Worm (Caenorhabditis elegans) whole organism, L2 larva: ENCODE results near the gene aat-7.

Experiments
- C34F6.9 ChIP-seq: fragments of 150-350 bp; optimal IDR thresholded peaks from 2 replicates; lab custom pipeline; 2014; ENCODE audit warnings: missing biosample characterization, missing genetic modification characterization
- F13H6.1 ChIP-seq: sonication (generic microtip); optimal IDR thresholded peaks from 2 replicates; lab custom pipeline; 2016; ENCODE audit warnings: missing genetic modification characterization, missing compliant biosample characterization
- R02D3.7 ChIP-seq: fragments of 150-350 bp; optimal IDR thresholded peaks from 2 replicates; lab custom pipeline; 2014; ENCODE audit warnings: missing biosample characterization, missing genetic modification characterization
- Y55F3AM.14 ChIP-seq: fragments of 200-800 bp; sonication (Bioruptor generic); optimal IDR thresholded peaks from 2 replicates; lab custom pipeline; 2018; ENCODE audit warnings: mild to moderate bottlenecking, missing genetic modification characterization, missing compliant biosample characterization
- ZK546.5 ChIP-seq: sonication (generic microtip); optimal IDR thresholded peaks from 2 replicates; lab custom pipeline; 2017; ENCODE audit warnings: missing biosample characterization, missing genetic modification characterization
- alr-1 ChIP-seq: fragments of 150-350 bp; optimal IDR thresholded peaks from 2 replicates; lab custom pipeline; 2014; ENCODE audit warnings: missing biosample characterization, missing genetic modification characterization
- aly-2 ChIP-seq: fragments of 150-350 bp; optimal IDR thresholded peaks from 2 replicates; lab custom pipeline; 2014; ENCODE audit warnings: missing biosample characterization, missing genetic modification characterization
- blmp-1 ChIP-seq: sonication (generic microtip); optimal IDR thresholded peaks from 2 replicates; lab custom pipeline; 2017; ENCODE audit warnings: missing genetic modification characterization, mild to moderate bottlenecking, missing compliant biosample characterization, antibody characterized with exemption, moderate library complexity; ENCODE audit not compliant: insufficient read depth
- ceh-16 ChIP-seq: fragments of 150-350 bp; optimal IDR thresholded peaks from 2 replicates; lab custom pipeline; 2014; ENCODE audit warnings: missing biosample characterization, missing genetic modification characterization
- ceh-82 ChIP-seq: fragments of 150-350 bp; optimal IDR thresholded peaks from 2 replicates; lab custom pipeline; 2014; ENCODE audit warnings: missing biosample characterization, missing genetic modification characterization
- crh-2 ChIP-seq: sonication (generic microtip); optimal IDR thresholded peaks from 2 replicates; lab custom pipeline; 2017; ENCODE audit warnings: missing biosample characterization, missing genetic modification characterization
- dmd-4 ChIP-seq: sonication (generic microtip); optimal IDR thresholded peaks from 2 replicates; lab custom pipeline; 2017; ENCODE audit warnings: missing biosample characterization, missing genetic modification characterization
- egl-27 ChIP-seq: sonication (generic microtip); optimal IDR thresholded peaks from 3 replicates; lab custom pipeline; 2017; ENCODE audit warnings: missing biosample characterization, missing genetic modification reagents, missing genetic modification characterization
- fos-1 ChIP-seq: fragments of 150-350 bp; optimal IDR thresholded peaks from 2 replicates; lab custom pipeline; 2014; ENCODE audit warnings: missing biosample characterization, missing genetic modification characterization
- gmeb-1 ChIP-seq: fragments of 150-350 bp; optimal IDR thresholded peaks from 2 replicates; lab custom pipeline; 2014; ENCODE audit warnings: missing biosample characterization, missing genetic modification characterization
- lin-13 ChIP-seq: fragments of 150-350 bp; optimal IDR thresholded peaks from 2 replicates; lab custom pipeline; 2014; ENCODE audit warnings: missing biosample characterization, missing genetic modification reagents, missing genetic modification characterization
- lin-39 ChIP-seq: fragments of 150-350 bp; optimal IDR thresholded peaks from 2 replicates; lab custom pipeline; 2014; ENCODE audit warnings: missing biosample characterization, missing genetic modification reagents, missing genetic modification characterization
- lsy-2 ChIP-seq, 2 experiments: fragments of 150-350 bp in 1 of 2; sonication (generic microtip) in 1 of 2; optimal IDR thresholded peaks; 2 replicates each; lab custom pipeline; 2014 to 2017; ENCODE audit warnings: missing biosample characterization in 2 of 2, missing genetic modification characterization in 2 of 2
- mab-5 ChIP-seq: fragments of 150-350 bp; optimal IDR thresholded peaks from 2 replicates; lab custom pipeline; 2014; ENCODE audit warnings: missing biosample characterization, missing genetic modification characterization
- mbf-1 ChIP-seq: sonication (generic microtip); optimal IDR thresholded peaks from 2 replicates; lab custom pipeline; 2017; ENCODE audit warnings: missing biosample characterization, missing genetic modification characterization
- mdl-1 ChIP-seq, 2 experiments: fragments of 150-350 bp in 1 of 2; sonication (generic microtip) in 1 of 2; optimal IDR thresholded peaks; 2 replicates each; lab custom pipeline; 2017; ENCODE audit warnings: missing biosample characterization in 2 of 2, missing genetic modification characterization in 2 of 2
- nhr-10 ChIP-seq: sonication (generic microtip); optimal IDR thresholded peaks from 2 replicates; lab custom pipeline; 2017; ENCODE audit warnings: missing biosample characterization, missing genetic modification characterization
- nhr-11 ChIP-seq: fragments of 150-350 bp; optimal IDR thresholded peaks from 2 replicates; lab custom pipeline; 2014; ENCODE audit warnings: missing biosample characterization, missing genetic modification characterization
- nhr-12 ChIP-seq: fragments of 150-350 bp; optimal IDR thresholded peaks from 2 replicates; lab custom pipeline; 2014; ENCODE audit warnings: missing biosample characterization, missing genetic modification characterization
- nhr-129 ChIP-seq: fragments of 150-350 bp; optimal IDR thresholded peaks from 2 replicates; lab custom pipeline; 2014; ENCODE audit warnings: missing biosample characterization, missing genetic modification characterization
- nhr-21 ChIP-seq: fragments of 150-350 bp; optimal IDR thresholded peaks from 2 replicates; lab custom pipeline; 2014; ENCODE audit warnings: missing biosample characterization, missing genetic modification characterization
- nhr-23 ChIP-seq: fragments of 150-350 bp; optimal IDR thresholded peaks from 2 replicates; lab custom pipeline; 2014; ENCODE audit warnings: missing biosample characterization, missing genetic modification reagents, missing genetic modification characterization
- nhr-6 ChIP-seq: fragments of 150-350 bp; optimal IDR thresholded peaks from 2 replicates; lab custom pipeline; 2014; ENCODE audit warnings: missing biosample characterization, missing genetic modification characterization
- nhr-77 ChIP-seq: fragments of 150-350 bp; optimal IDR thresholded peaks from 2 replicates; lab custom pipeline; 2014; ENCODE audit warnings: missing biosample characterization, missing genetic modification characterization
- peb-1 ChIP-seq: fragments of 150-350 bp; optimal IDR thresholded peaks from 2 replicates; lab custom pipeline; 2014; ENCODE audit warnings: missing biosample characterization, missing genetic modification characterization
- sem-4 ChIP-seq: fragments of 150-350 bp; optimal IDR thresholded peaks from 2 replicates; lab custom pipeline; 2014; ENCODE audit warnings: missing biosample characterization, missing genetic modification reagents, missing genetic modification characterization
- skn-1 ChIP-seq: sonication (generic microtip); optimal IDR thresholded peaks from 2 replicates; lab custom pipeline; 2017; ENCODE audit warnings: missing biosample characterization, missing genetic modification characterization
- sma-3 ChIP-seq: sonication (generic microtip); optimal IDR thresholded peaks from 2 replicates; lab custom pipeline; 2016; ENCODE audit warnings: missing genetic modification reagents, missing genetic modification characterization, missing compliant biosample characterization
- sma-9 ChIP-seq, 2 experiments: fragments of 150-350 bp in 1 of 2; sonication (generic microtip) in 1 of 2; optimal IDR thresholded peaks; 2 replicates each; lab custom pipeline; 2014 to 2016; ENCODE audit warnings: missing genetic modification characterization in 2 of 2, mild to moderate bottlenecking in 1 of 2, missing biosample characterization in 1 of 2, missing compliant biosample characterization in 1 of 2, missing genetic modification reagents in 1 of 2, moderate library complexity in 1 of 2
- snpc-4 ChIP-seq: fragments of 150-350 bp; optimal IDR thresholded peaks from 2 replicates; lab custom pipeline; 2014; ENCODE audit warnings: missing biosample characterization, missing genetic modification characterization
- unc-55 ChIP-seq: fragments of 150-350 bp; sonication (generic microtip); optimal IDR thresholded peaks from 3 replicates; lab custom pipeline; 2014; ENCODE audit warnings: missing biosample characterization, missing genetic modification reagents, missing genetic modification characterization
- unc-62 ChIP-seq: fragments of 150-350 bp; optimal IDR thresholded peaks from 2 replicates; lab custom pipeline; 2014; ENCODE audit warnings: missing biosample characterization, missing genetic modification reagents, missing genetic modification characterization
- ztf-1 ChIP-seq: fragments of 200-800 bp; sonication (Bioruptor generic); conservative IDR thresholded peaks from 2 replicates; pipeline ENCODE4 v1.3.6; 2022; ENCODE audit warnings: missing genetic modification characterization, missing compliant biosample characterization
- ztf-11 ChIP-seq: sonication (generic microtip); optimal IDR thresholded peaks from 2 replicates; lab custom pipeline; 2017; ENCODE audit warnings: missing biosample characterization, missing genetic modification characterization
- ztf-4 ChIP-seq: fragments of 150-350 bp; optimal IDR thresholded peaks from 2 replicates; lab custom pipeline; 2014; ENCODE audit warnings: missing biosample characterization, missing genetic modification characterization

Gene aat-7

ce11 chrII:1400105-1400504, 13.4 kb downstream of the aat-7 start, which contains the start of gene F54D12.1:
F54D12.1 (plus strand) TSS chrII:1400405.
- no peak for TF ChIP-seq crh-2 (tag; lab: Kevin White, UChicago)
- no peak for TF ChIP-seq ztf-1 (GFP tag; lab: Robert Waterston, UW)
- TF ChIP-seq snpc-4 (tag; lab: Kevin White, UChicago) = no peak
- no peak for TF ChIP-seq nhr-6 (tag; lab: Kevin White, UChicago)
- TF ChIP-seq ztf-4 = no peak
- TF ChIP-seq ceh-16 = no peak

- TF ChIP-seq dmd-4 (tag; lab: Kevin White, UChicago) = no peak
- no peak for TF ChIP-seq nhr-10 (tag; lab: Kevin White, UChicago)
- no peak for TF ChIP-seq fos-1
- no peak for TF ChIP-seq nhr-129 (tag; lab: Kevin White, UChicago)
Measured at ce11 chrII:1401474-1401873, 14.8 kb downstream of the aat-7 start, which contains the start of gene Y51H7C.8. Y51H7C.8 (plus strand) TSS chrII:1401774.

- TF ChIP-seq nhr-77 (no peak), snpc-4 (tag; lab: Kevin White, UChicago) (peak; percentile 8), lsy-2 (tag; optimal IDR thresholded peaks at IDR 0.05; lab: Kevin White, UChicago) (peak in 1 of 2 experiments; percentile 75), lin-39 (tag; lab: Kevin White, UChicago) (no peak), nhr-12 (tag; lab: Kevin White, UChicago) (no peak), unc-62 (GFP tag; lab: Kevin White, UChicago) (no peak), ZK546.5 (no peak), blmp-1 (no peak), nhr-129 (tag; lab: Kevin White, UChicago) (no peak), unc-55 (GFP tag; lab: Kevin White, UChicago) (peak; percentile 72), crh-2 (tag; lab: Kevin White, UChicago) (no peak), aly-2 (tag; lab: Kevin White, UChicago) (no peak), sem-4 (tag; lab: Kevin White, UChicago) (no peak), F13H6.1 (tag; lab: Kevin White, UChicago) (peak; percentile 46), ztf-1 (GFP tag; lab: Robert Waterston, UW) (no peak), mbf-1 (tag; lab: Kevin White, UChicago) (no peak), alr-1 (tag; lab: Kevin White, UChicago) (no peak), C34F6.9 (tag; lab: Kevin White, UChicago) (peak; percentile 70), skn-1 (tag; lab: Kevin White, UChicago) (no peak), mab-5 (tag; lab: Kevin White, UChicago) (peak; percentile 44), ceh-82 (tag; lab: Kevin White, UChicago) (no peak), nhr-10 (tag; lab: Kevin White, UChicago) (no peak), fos-1 (no peak), sma-9 (GFP tag; optimal IDR thresholded peaks at IDR 0.05; lab: Kevin White, UChicago) (peak; percentile 23), sma-9 (tag; optimal IDR thresholded peaks at IDR 0.05; lab: Kevin White, UChicago) (no peak), nhr-23 (tag; lab: Kevin White, UChicago) (no peak), mdl-1 (tag; optimal IDR thresholded peaks at IDR 0.05; lab: Kevin White, UChicago) (no peak), nhr-21 (tag; lab: Kevin White, UChicago) (no peak), nhr-11 (no peak), lin-13 (GFP tag; lab: Kevin White, UChicago) (no peak), dmd-4 (tag; lab: Kevin White, UChicago) (no peak), egl-27 (tag; lab: Kevin White, UChicago) (no peak), gmeb-1 (tag; lab: Kevin White, UChicago) (peak; percentile 80), nhr-6 (tag; lab: Kevin White, UChicago) (no peak), sma-3 (peak; percentile 7), peb-1 (tag; lab: Kevin White, UChicago) (no peak), ztf-11 (tag; lab: Kevin White, UChicago) (no peak), Y55F3AM.14 (GFP tag; lab: Kevin White, UChicago) (no peak), R02D3.7 (tag; lab: Kevin White, UChicago) (no peak)
Measured at ce11 chrII:1402167-1402619, 15.5 kb downstream of the aat-7 start, which contains the start of gene Y51H7C.7. Y51H7C.7 (plus strand) TSS chrII:1402569.
